Worm (Caenorhabditis elegans): Measurements from ENCODE around the gene sre-54.

Gene sre-54

DNA sequence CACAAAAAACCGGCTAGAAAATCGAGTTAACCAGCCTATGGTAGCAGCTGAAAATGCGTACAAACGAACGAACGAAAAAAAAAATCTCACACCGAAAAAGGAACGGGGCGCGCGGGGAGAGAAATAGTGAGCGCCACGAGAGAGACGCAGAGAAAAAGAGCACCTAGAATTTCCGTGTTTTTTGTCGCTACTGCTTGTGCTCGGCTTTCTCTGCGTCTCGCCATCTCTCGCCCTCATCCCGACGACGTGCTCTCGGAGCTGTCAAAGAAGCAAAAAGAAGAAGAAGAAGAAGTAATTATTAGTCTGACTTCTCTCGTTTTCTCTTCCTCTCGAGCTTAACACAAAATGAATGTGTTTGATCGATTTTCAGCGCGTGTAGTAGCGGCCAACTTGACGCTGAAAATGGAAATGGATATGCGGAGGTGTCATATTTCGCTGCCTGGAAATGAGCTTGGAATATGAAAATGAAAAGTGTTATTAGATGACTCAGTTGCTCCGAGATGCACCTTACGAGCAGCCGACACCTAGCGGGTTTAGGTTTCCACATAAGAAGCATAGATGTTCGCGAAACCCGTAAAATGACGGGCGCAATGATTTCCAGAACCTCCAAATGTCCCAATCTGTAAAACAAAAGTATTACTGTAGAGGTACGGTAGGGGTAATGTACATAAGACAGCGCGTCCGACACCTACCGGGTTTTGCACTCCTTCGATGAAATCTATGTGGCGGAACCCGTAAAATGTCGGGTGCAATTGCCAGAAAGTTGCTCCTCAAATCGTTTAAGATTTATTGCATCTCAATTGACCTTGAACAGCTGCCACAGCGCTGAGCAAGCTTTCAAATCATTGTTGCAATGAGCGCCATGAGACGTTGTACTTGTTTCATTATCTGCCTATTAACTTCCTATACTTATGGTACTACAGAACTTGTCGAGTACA, 50.2 kb downstream of the sre-54 start, which contains the start of gene btb-14:
Gene btb-14, plus strand, starts transcription at position 839 of the 938 bp plus-strand sequence.
- TF ChIP-seq elt-3 (tag; optimal IDR thresholded peaks at IDR 0.05) (no peak), egl-27 (tag; optimal IDR thresholded peaks at IDR 0.05) (peak; percentile 22), skn-1 (tag; optimal IDR thresholded peaks at IDR 0.05) (no peak), nhr-129 (tag; optimal IDR thresholded peaks at IDR 0.05) (peak; percentile 2), lin-13 (GFP tag; optimal IDR thresholded peaks at IDR 0.05) (peak; percentile 17), alr-1 (tag; optimal IDR thresholded peaks at IDR 0.05) (no peak), sma-9 (GFP tag; optimal IDR thresholded peaks at IDR 0.05) (peak; percentile 10), sma-9 (tag; optimal IDR thresholded peaks at IDR 0.05) (no peak), C34F6.9 (tag; optimal IDR thresholded peaks at IDR 0.05) (peak; percentile 59), blmp-1 (tag; optimal IDR thresholded peaks at IDR 0.05; ENCODE audit: insufficient read depth) (no peak), unc-55 (GFP tag; optimal IDR thresholded peaks at IDR 0.05) (peak; percentile 67), nhr-11 (tag; optimal IDR thresholded peaks at IDR 0.05) (no peak), snpc-4 (tag; optimal IDR thresholded peaks at IDR 0.05) (peak; percentile 90), F13H6.1 (tag; optimal IDR thresholded peaks at IDR 0.05) (peak; percentile 22), nhr-237 (tag; optimal IDR thresholded peaks at IDR 0.05) (no peak), Y55F3AM.14 (GFP tag; optimal IDR thresholded peaks at IDR 0.05) (no peak), lsy-2 (tag; optimal IDR thresholded peaks at IDR 0.05) (peak in 1 of 2 experiments; percentile 48)
